Fruit fly (Drosophila melanogaster): ENCODE data around the gene CG8475.

Gene CG8475

DNA sequence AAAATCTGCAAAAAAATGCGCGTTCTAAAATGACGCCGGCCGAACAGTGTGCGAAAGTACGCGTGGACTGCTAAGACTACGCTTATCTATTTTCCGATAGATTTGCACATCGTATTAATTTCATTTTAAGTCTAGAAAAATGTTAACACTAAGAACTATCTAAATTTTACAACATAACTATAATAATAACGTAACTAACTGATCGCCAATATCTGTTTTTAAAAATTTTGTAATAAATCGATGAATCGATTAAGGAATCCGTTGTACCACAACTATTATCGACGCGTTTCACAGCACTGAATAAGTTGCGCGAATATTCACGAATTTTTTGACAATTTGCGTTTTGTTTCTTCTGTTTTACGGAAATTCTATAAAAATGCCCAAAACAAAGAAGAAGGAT, 14.4 kb upstream of the CG8475 start, which contains the start of gene Ssb-c31a (continued):
- no peak for TF ChIP-seq Gsc (GFP tag; IDR thresholded peaks at IDR 0.05)
- TF ChIP-seq Gug (GFP tag; IDR thresholded peaks at IDR 0.05) = no peak
- peak; percentile 39 for TF ChIP-seq CG12104 (GFP tag; optimal IDR thresholded peaks at IDR 0.05)
- TF ChIP-seq CG9437 (GFP tag; optimal IDR thresholded peaks at IDR 0.05) = peak; percentile 53
- peak; percentile 70 for TF ChIP-seq vfl (GFP tag; optimal IDR thresholded peaks at IDR 0.05)
- peak; percentile 7 for TF ChIP-seq jumu (GFP tag; optimal IDR thresholded peaks at IDR 0.05)
- TF ChIP-seq Meics (GFP tag; optimal IDR thresholded peaks at IDR 0.05) = peak; percentile 30
- TF ChIP-seq dimm (GFP tag; IDR thresholded peaks at IDR 0.05) = no peak
- no peak for TF ChIP-seq Trl (optimal IDR thresholded peaks at IDR 0.05)
- peak; percentile 63 for TF ChIP-seq Trl (GFP tag; optimal IDR thresholded peaks at IDR 0.05)
- TF ChIP-seq ab (GFP tag; optimal IDR thresholded peaks at IDR 0.05) = no peak
- peak; percentile 24 for TF ChIP-seq CG17359 (tag; optimal IDR thresholded peaks at IDR 0.05)
- no peak for TF ChIP-seq hkb (optimal IDR thresholded peaks at IDR 0.05)
- TF ChIP-seq hkb (GFP tag; IDR thresholded peaks at IDR 0.05) = 0 out of 2 replicates have a peak, but pooled peaks have one; percentile 34
- TF ChIP-seq Ravus (GFP tag; IDR thresholded peaks at IDR 0.05) = no peak
- TF ChIP-seq CG30431 (GFP tag; optimal IDR thresholded peaks at IDR 0.05) = no peak
- peak; percentile 44 for TF ChIP-seq zen (tag; optimal IDR thresholded peaks at IDR 0.05)
- TF ChIP-seq tx (GFP tag; optimal IDR thresholded peaks at IDR 0.05) = peak; percentile 20
- TF ChIP-seq CG12942 (GFP tag; optimal IDR thresholded peaks at IDR 0.05) = peak; percentile 45
- TF ChIP-seq salm (tag; optimal IDR thresholded peaks at IDR 0.05) = no peak
- TF ChIP-seq lola (GFP tag; optimal IDR thresholded peaks at IDR 0.05) = peak in 1 of 3 experiments; percentile 47
- peak; percentile 81 for TF ChIP-seq CG9932 (GFP tag; IDR thresholded peaks at IDR 0.05)
- TF ChIP-seq nerfin-2 (GFP tag; IDR thresholded peaks at IDR 0.05; ENCODE audit: partially characterized antibody) = no peak
- TF ChIP-seq HLH3B (GFP tag; IDR thresholded peaks at IDR 0.05) = 0 out of 2 replicates have a peak, but pooled peaks have one; percentile 16
- TF ChIP-seq CG6654 (GFP tag; optimal IDR thresholded peaks at IDR 0.05) = no peak
- TF ChIP-seq Oli (tag; optimal IDR thresholded peaks at IDR 0.05) = peak; percentile 19
- TF ChIP-seq Dad (GFP tag; optimal IDR thresholded peaks at IDR 0.05) = peak; percentile 57
- no peak for TF ChIP-seq btn (GFP tag; optimal IDR thresholded peaks at IDR 0.05)
- TF ChIP-seq E2f1 (GFP tag; IDR thresholded peaks at IDR 0.05) = no peak
- TF ChIP-seq Dip3 (GFP tag; optimal IDR thresholded peaks at IDR 0.05) = peak; percentile 44
- TF ChIP-seq Nf-YA (GFP tag; IDR thresholded peaks at IDR 0.05) = no peak
- peak; percentile 76 for TF ChIP-seq CG2129 (GFP tag; IDR thresholded peaks at IDR 0.05; ENCODE audit: partially characterized antibody)
- TF ChIP-seq CG6765 (GFP tag; optimal IDR thresholded peaks at IDR 0.05) = no peak
- peak; percentile 85 for TF ChIP-seq row (GFP tag; IDR thresholded peaks at IDR 0.05)
- TF ChIP-seq fu2 (GFP tag; optimal IDR thresholded peaks at IDR 0.05) = no peak
- TF ChIP-seq CG16779 (GFP tag; IDR thresholded peaks at IDR 0.05) = no peak
- TF ChIP-seq CG5245 (GFP tag; optimal IDR thresholded peaks at IDR 0.05) = no peak
- peak; percentile 69 for TF ChIP-seq Xbp1 (GFP tag; optimal IDR thresholded peaks at IDR 0.05)
- TF ChIP-seq CG1792 (GFP tag; optimal IDR thresholded peaks at IDR 0.05) = peak; percentile 55
- TF ChIP-seq unc-4 (GFP tag; IDR thresholded peaks at IDR 0.05; ENCODE audit: partially characterized antibody) = peak; percentile 80
- no peak for TF ChIP-seq ro (GFP tag; IDR thresholded peaks at IDR 0.05)
- no peak for TF ChIP-seq Hey (tag; optimal IDR thresholded peaks at IDR 0.05)
- no peak for TF ChIP-seq sens-2 (GFP tag; IDR thresholded peaks at IDR 0.05)
- no peak for TF ChIP-seq CG7357 (GFP tag; IDR thresholded peaks at IDR 0.05)
- TF ChIP-seq klu (GFP tag; IDR thresholded peaks at IDR 0.05) = no peak; the same call in 1 of the 2 replicates
- peak; percentile 24 for TF ChIP-seq ewg (GFP tag; optimal IDR thresholded peaks at IDR 0.05)
- TF ChIP-seq ci (GFP tag; IDR thresholded peaks at IDR 0.05) = no peak
- TF ChIP-seq fd96Cb (tag; optimal IDR thresholded peaks at IDR 0.05) = no peak
- TF ChIP-seq zen2 (GFP tag; IDR thresholded peaks at IDR 0.05; ENCODE audit: partially characterized antibody) = peak; percentile 28; the same call in 1 of the 3 replicates
- TF ChIP-seq CG2116 (GFP tag; optimal IDR thresholded peaks at IDR 0.05) = peak; percentile 79
- peak; percentile 33; the same call in 1 of the 3 replicates for TF ChIP-seq croc (GFP tag; conservative IDR thresholded peaks at IDR 0.05)
- no peak for TF ChIP-seq CG6683 (GFP tag; optimal IDR thresholded peaks at IDR 0.05)
